Fruit fly (Drosophila melanogaster) whole organism, pupa: ENCODE data around the gene CG43332.

Source experiments
- CG10348 ChIP-seq: fragments of 200-800 bp; sonication (Bioruptor generic); IDR thresholded peaks from 2 replicates; pipeline ENCODE4 v1.3.6; 2022; ENCODE audit warnings: missing biosample characterization, missing genetic modification characterization
- CG12605 ChIP-seq: fragments of 200-800 bp; sonication (Bioruptor generic); IDR thresholded peaks from 2 replicates; pipeline ENCODE4 v1.3.6; 2022; ENCODE audit warnings: missing biosample characterization, missing genetic modification characterization
- CG13204 ChIP-seq: fragments of 200-800 bp; sonication (Bioruptor generic); optimal IDR thresholded peaks from 2 replicates; lab custom pipeline; 2018; ENCODE audit warnings: missing biosample characterization, mild to moderate bottlenecking, missing genetic modification characterization, moderate library complexity
- CG14655 ChIP-seq: fragments of 200-800 bp; sonication (Bioruptor generic); optimal IDR thresholded peaks from 3 replicates; lab custom pipeline; 2017; ENCODE audit warnings: mild to moderate bottlenecking, missing biosample characterization, missing genetic modification reagents, missing genetic modification characterization
- CG15710 ChIP-seq: fragments of 200-800 bp; sonication (Bioruptor generic); optimal IDR thresholded peaks from 2 replicates; lab custom pipeline; 2018; ENCODE audit warnings: missing biosample characterization, mild to moderate bottlenecking, missing genetic modification characterization, moderate library complexity
- CG17806 ChIP-seq: fragments of 200-800 bp; sonication (Bioruptor generic); optimal IDR thresholded peaks from 2 replicates; lab custom pipeline; 2018; ENCODE audit warnings: missing biosample characterization, mild to moderate bottlenecking, missing genetic modification characterization, moderate library complexity
- CG32121 ChIP-seq: fragments of 200-800 bp; sonication (Bioruptor generic); IDR thresholded peaks from 2 replicates; pipeline ENCODE4 v1.3.6; 2022; ENCODE audit warnings: missing biosample characterization, missing genetic modification characterization
- CG34367 ChIP-seq: fragments of 200-800 bp; sonication (Bioruptor generic); optimal IDR thresholded peaks from 2 replicates; lab custom pipeline; 2018; ENCODE audit warnings: missing biosample characterization, mild to moderate bottlenecking, missing genetic modification characterization
- CG4496 ChIP-seq: fragments of 200-800 bp; sonication (Bioruptor generic); IDR thresholded peaks from 3 replicates; pipeline ENCODE4 v1.3.6; 2022; ENCODE audit warnings: missing biosample characterization, missing genetic modification characterization
- CG8159 ChIP-seq: fragments of 200-800 bp; sonication (Bioruptor generic); optimal IDR thresholded peaks from 3 replicates; lab custom pipeline; 2018; ENCODE audit warnings: missing biosample characterization, mild to moderate bottlenecking, missing genetic modification characterization, moderate library complexity
- CG8301 ChIP-seq: fragments of 200-800 bp; sonication (Bioruptor generic); optimal IDR thresholded peaks from 2 replicates; lab custom pipeline; 2018; ENCODE audit warnings: missing biosample characterization, mild to moderate bottlenecking, missing genetic modification characterization
- CG9948 ChIP-seq: fragments of 200-800 bp; sonication (Bioruptor generic); optimal IDR thresholded peaks from 2 replicates; lab custom pipeline; 2018; ENCODE audit warnings: missing biosample characterization, mild to moderate bottlenecking, missing genetic modification characterization, moderate library complexity
- D1 ChIP-seq: fragments of 200-800 bp; sonication (Bioruptor generic); optimal IDR thresholded peaks from 2 replicates; lab custom pipeline; 2018; ENCODE audit warnings: missing biosample characterization, mild to moderate bottlenecking, missing genetic modification characterization, moderate library complexity
- EcR ChIP-seq: fragments of 200-800 bp; sonication (Bioruptor generic); optimal IDR thresholded peaks from 3 replicates; lab custom pipeline; 2019; ENCODE audit warnings: missing biosample characterization, missing genetic modification characterization, mild to moderate bottlenecking, moderate library complexity, missing genetic modification reagents
- Ets98B ChIP-seq: fragments of 200-800 bp; sonication (Bioruptor generic); IDR thresholded peaks from 2 replicates; pipeline ENCODE4 v1.3.6; 2022; ENCODE audit warnings: missing biosample characterization, missing genetic modification characterization
- Pif1A ChIP-seq: fragments of 200-800 bp; sonication (Bioruptor generic); optimal IDR thresholded peaks from 3 replicates; lab custom pipeline; 2016; ENCODE audit warnings: missing biosample characterization, missing genetic modification characterization
- Pif1B ChIP-seq: fragments of 200-800 bp; sonication (Bioruptor generic); optimal IDR thresholded peaks from 3 replicates; lab custom pipeline; 2016; ENCODE audit warnings: missing biosample characterization, missing genetic modification characterization
- Snoo ChIP-seq: fragments of 200-800 bp; sonication (Bioruptor generic); optimal IDR thresholded peaks from 3 replicates; lab custom pipeline; 2017; ENCODE audit warnings: missing biosample characterization, mild to moderate bottlenecking, missing genetic modification characterization, inconsistent platforms
- fd96Ca ChIP-seq: fragments of 200-800 bp; sonication (Bioruptor generic); IDR thresholded peaks from 3 replicates; pipeline ENCODE4 v1.3.6; 2022; ENCODE audit warnings: missing biosample characterization, missing genetic modification characterization
- gl ChIP-seq: fragments of 200-800 bp; sonication (Bioruptor generic); optimal IDR thresholded peaks from 2 replicates; lab custom pipeline; 2018; ENCODE audit warnings: missing biosample characterization, mild to moderate bottlenecking, missing genetic modification characterization
- rn ChIP-seq: fragments of 200-800 bp; sonication (Bioruptor generic); IDR thresholded peaks from 2 replicates; pipeline ENCODE4 v1.3.6; 2022; ENCODE audit warnings: missing biosample characterization, missing genetic modification characterization

Gene CG43332

dm6 chr2L:14179409-14179808 is 16.4 kb upstream of the CG43332 start:
- TF ChIP-seq Ets98B (no peak), EcR (GFP tag; lab: Kevin White, UChicago) (no peak), gl (tag; lab: Kevin White, UChicago) (no peak), CG15710 (tag; lab: Kevin White, UChicago) (no peak), CG8159 (tag; lab: Kevin White, UChicago) (no peak), CG8301 (tag; lab: Kevin White, UChicago) (no peak), rn (GFP tag; lab: Robert Waterston, UW) (no peak), CG4496 (GFP tag; lab: Robert Waterston, UW) (no peak), CG32121 (GFP tag; lab: Robert Waterston, UW) (no peak), CG9948 (tag; lab: Kevin White, UChicago) (no peak), CG14655 (GFP tag; lab: Kevin White, UChicago) (no peak), Snoo (tag; lab: Kevin White, UChicago) (no peak), Pif1B (no peak), CG12605 (no peak), CG34367 (tag; lab: Kevin White, UChicago) (no peak), Pif1A (GFP tag; lab: Kevin White, UChicago) (no peak), fd96Ca (GFP tag; lab: Robert Waterston, UW) (no peak)
- TF ChIP-seq, all 21 proteins: peak for 0

DNA sequence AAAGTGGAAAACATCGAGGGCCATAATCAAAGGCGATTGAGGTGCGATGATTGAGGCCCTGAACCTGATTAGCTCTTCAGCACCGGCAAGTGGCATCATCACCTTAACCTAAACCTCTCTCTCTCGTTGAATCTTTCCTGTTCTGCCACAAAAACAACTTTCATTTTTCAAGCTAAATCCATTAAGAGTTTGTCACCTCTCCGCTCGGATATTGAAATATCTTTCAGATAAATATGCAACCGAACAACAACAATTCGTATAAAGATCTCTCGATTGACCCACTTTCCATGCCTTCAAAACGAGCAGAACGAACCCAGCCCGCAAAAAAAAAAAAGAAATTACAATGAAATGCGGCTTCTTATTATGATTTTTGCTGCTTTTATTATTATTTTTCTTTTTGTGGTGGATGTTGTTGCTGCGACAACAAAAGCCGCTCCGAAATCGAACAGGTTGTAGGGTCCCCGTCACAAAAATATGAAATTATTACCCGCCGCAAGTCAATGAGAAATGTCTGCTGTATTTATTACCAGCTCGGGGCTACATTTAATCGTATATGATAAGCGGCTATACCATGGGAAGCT is 14.5 kb upstream of the CG43332 start:
- TF ChIP-seq Pif1A (GFP tag; lab: Kevin White, UChicago): no peak
- TF ChIP-seq Ets98B: no peak
- no peak for TF ChIP-seq fd96Ca (GFP tag; lab: Robert Waterston, UW)
- TF ChIP-seq CG9948 (tag; lab: Kevin White, UChicago): no peak
- TF ChIP-seq CG14655 (GFP tag; lab: Kevin White, UChicago): no peak
- TF ChIP-seq CG8159 (tag; lab: Kevin White, UChicago): no peak
- TF ChIP-seq Snoo (tag; lab: Kevin White, UChicago): peak; percentile 6
- no peak for TF ChIP-seq CG8301 (tag; lab: Kevin White, UChicago)
- TF ChIP-seq CG10348 (GFP tag; lab: Robert Waterston, UW): no peak
- no peak for TF ChIP-seq D1 (tag; lab: Kevin White, UChicago)
- no peak for TF ChIP-seq Pif1B
- TF ChIP-seq EcR (GFP tag; lab: Kevin White, UChicago): peak; percentile 16
- no peak for TF ChIP-seq CG32121 (GFP tag; lab: Robert Waterston, UW)

DNA sequence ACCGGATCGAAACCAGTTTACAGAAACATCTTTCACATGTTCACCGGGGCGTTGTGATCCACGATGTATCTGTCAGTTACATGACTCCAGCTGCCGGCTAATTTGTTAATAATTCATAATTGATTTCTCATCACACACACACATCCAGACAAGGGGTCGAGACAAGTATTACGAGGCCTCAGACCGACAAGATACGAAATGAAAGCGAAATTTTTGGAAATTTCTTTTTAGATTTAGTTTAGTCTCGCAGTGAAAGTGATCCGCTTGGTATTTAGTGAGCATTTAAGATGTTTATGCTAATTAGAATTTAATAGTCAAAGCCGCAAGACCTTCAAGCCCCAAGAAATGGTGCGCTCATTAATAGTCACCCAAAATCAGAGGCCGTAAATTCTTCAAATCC is 6.6 kb upstream of the CG43332 start:
- TF ChIP-seq CG15710 (tag; lab: Kevin White, UChicago) (no peak), CG17806 (tag; lab: Kevin White, UChicago) (no peak), D1 (tag; lab: Kevin White, UChicago) (no peak), rn (GFP tag; lab: Robert Waterston, UW) (no peak), CG13204 (GFP tag; lab: Kevin White, UChicago) (no peak), fd96Ca (GFP tag; lab: Robert Waterston, UW) (no peak), Snoo (tag; lab: Kevin White, UChicago) (no peak), Pif1B (no peak), CG34367 (tag; lab: Kevin White, UChicago) (no peak), Pif1A (GFP tag; lab: Kevin White, UChicago) (no peak)
- TF ChIP-seq, all 21 proteins: peak for 0

DNA sequence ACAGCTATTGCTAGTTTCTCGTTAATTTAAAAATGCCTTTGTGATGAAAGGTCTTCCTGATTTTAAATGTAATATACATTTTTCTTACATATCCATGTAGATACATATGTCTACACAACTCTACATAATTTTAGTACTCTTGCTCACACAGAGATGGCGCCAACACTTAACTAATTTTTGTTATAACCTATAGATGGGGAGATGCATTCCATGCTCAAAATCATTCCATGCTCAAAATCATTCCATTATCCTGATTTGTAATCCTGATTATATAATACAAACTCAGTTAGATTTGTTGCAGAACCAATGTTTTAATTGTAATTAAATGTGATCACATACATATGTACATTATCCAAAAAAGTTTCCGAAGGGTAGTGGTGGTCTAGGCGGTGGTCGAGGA is 2.1 kb downstream of the CG43332 start:
- TF ChIP-seq D1 (tag; lab: Kevin White, UChicago) (peak; percentile 73), CG17806 (tag; lab: Kevin White, UChicago) (no peak), CG9948 (tag; lab: Kevin White, UChicago) (no peak)
- TF ChIP-seq, all 21 proteins: peak for 1

dm6 chr2L:14157993-14158392 is 5.0 kb downstream of the CG43332 start:
- TF ChIP-seq CG14655 (GFP tag; lab: Kevin White, UChicago) (no peak), CG34367 (tag; lab: Kevin White, UChicago) (no peak), CG9948 (tag; lab: Kevin White, UChicago) (no peak), Pif1A (GFP tag; lab: Kevin White, UChicago) (no peak), fd96Ca (GFP tag; lab: Robert Waterston, UW) (no peak), D1 (tag; lab: Kevin White, UChicago) (no peak), Ets98B (no peak), CG13204 (GFP tag; lab: Kevin White, UChicago) (no peak), CG8159 (tag; lab: Kevin White, UChicago) (no peak), CG8301 (tag; lab: Kevin White, UChicago) (no peak), EcR (GFP tag; lab: Kevin White, UChicago) (no peak), CG17806 (tag; lab: Kevin White, UChicago) (no peak), CG32121 (GFP tag; lab: Robert Waterston, UW) (no peak), CG15710 (tag; lab: Kevin White, UChicago) (no peak), gl (tag; lab: Kevin White, UChicago) (no peak), Pif1B (no peak), CG4496 (GFP tag; lab: Robert Waterston, UW) (no peak), rn (GFP tag; lab: Robert Waterston, UW) (no peak), CG12605 (no peak)

- TF ChIP-seq CG10348 (GFP tag; lab: Robert Waterston, UW) (no peak), CG14655 (GFP tag; lab: Kevin White, UChicago) (no peak), CG34367 (tag; lab: Kevin White, UChicago) (no peak), Pif1A (GFP tag; lab: Kevin White, UChicago) (no peak), Ets98B (no peak), CG4496 (GFP tag; lab: Robert Waterston, UW) (no peak), Snoo (tag; lab: Kevin White, UChicago) (no peak), CG8301 (tag; lab: Kevin White, UChicago) (no peak), EcR (GFP tag; lab: Kevin White, UChicago) (no peak), CG12605 (no peak), rn (GFP tag; lab: Robert Waterston, UW) (no peak)
- TF ChIP-seq, all 21 proteins: peak for 0
These were observed 16.7 kb downstream of the CG43332 start for dm6 chr2L:14146368-14146767.
